Fruit fly (Drosophila melanogaster) whole organism, embryonic: ENCODE data around the gene Lmx1a.

Source experiments
- B-H1 ChIP-seq: fragments of 200-800 bp; sonication (Bioruptor generic); IDR thresholded peaks from 3 replicates; pipeline ENCODE4 v1.3.6; 2022; ENCODE audit warnings: missing biosample characterization, missing genetic modification characterization
- Bteb2 ChIP-seq: fragments of 200-800 bp; sonication (Bioruptor generic); optimal IDR thresholded peaks from 2 replicates; lab custom pipeline; 2016; ENCODE audit warnings: missing biosample characterization, missing genetic modification characterization
- CG10147 ChIP-seq: fragments of 200-800 bp; sonication (Bioruptor generic); optimal IDR thresholded peaks from 2 replicates; lab custom pipeline; 2019; ENCODE audit warnings: missing biosample characterization, mild to moderate bottlenecking, missing genetic modification characterization, moderate library complexity
- CG10267 ChIP-seq: fragments of 200-800 bp; sonication (Bioruptor generic); optimal IDR thresholded peaks from 2 replicates; lab custom pipeline; 2018; ENCODE audit warnings: missing biosample characterization, mild to moderate bottlenecking, missing genetic modification characterization, moderate library complexity
- CG10366 ChIP-seq: fragments of 200-800 bp; sonication (Bioruptor generic); IDR thresholded peaks from 2 replicates; pipeline ENCODE4 v1.3.6; 2022; ENCODE audit warnings: missing biosample characterization, missing genetic modification characterization
- CG12155 ChIP-seq: fragments of 200-800 bp; sonication (Bioruptor generic); optimal IDR thresholded peaks from 3 replicates; lab custom pipeline; 2016; ENCODE audit warnings: missing biosample characterization, missing genetic modification characterization
- CG15696 ChIP-seq: fragments of 200-800 bp; sonication (Bioruptor generic); optimal IDR thresholded peaks from 2 replicates; lab custom pipeline; 2019; ENCODE audit warnings: missing biosample characterization, mild to moderate bottlenecking, missing genetic modification characterization, moderate library complexity
- CG1603 ChIP-seq: fragments of 200-800 bp; sonication (Bioruptor generic); optimal IDR thresholded peaks from 2 replicates; lab custom pipeline; 2019; ENCODE audit warnings: missing biosample characterization, mild to moderate bottlenecking, missing genetic modification characterization, moderate library complexity
- CG17385 ChIP-seq: fragments of 200-800 bp; sonication (Bioruptor generic); optimal IDR thresholded peaks from 3 replicates; lab custom pipeline; 2018; ENCODE audit warnings: missing biosample characterization, mild to moderate bottlenecking, missing genetic modification characterization
- CG17829 ChIP-seq: fragments of 200-800 bp; optimal IDR thresholded peaks from 2 replicates; lab custom pipeline; 2019; ENCODE audit warnings: missing biosample characterization, mild to moderate bottlenecking, missing genetic modification characterization, moderate library complexity
- CG18476 ChIP-seq: fragments of 200-800 bp; sonication (Bioruptor generic); optimal IDR thresholded peaks from 2 replicates; lab custom pipeline; 2016; ENCODE audit warnings: missing biosample characterization, mild to moderate bottlenecking, missing genetic modification characterization
- CG2120 ChIP-seq: fragments of 200-800 bp; sonication (Bioruptor generic); optimal IDR thresholded peaks from 3 replicates; lab custom pipeline; 2016; ENCODE audit warnings: missing biosample characterization, missing genetic modification characterization
- CG2129 ChIP-seq: fragments of 200-800 bp; sonication (Bioruptor generic); IDR thresholded peaks from 2 replicates; pipeline ENCODE4 v1.3.6; 2022; ENCODE audit warnings: missing biosample characterization, missing genetic modification characterization; ENCODE audit not compliant: partially characterized antibody
- CG3281 ChIP-seq: fragments of 200-800 bp; sonication (Bioruptor generic); optimal IDR thresholded peaks from 3 replicates; lab custom pipeline; 2017; ENCODE audit warnings: missing biosample characterization, mild to moderate bottlenecking, missing genetic modification characterization
- CG4617 ChIP-seq: fragments of 200-800 bp; sonication (Bioruptor generic); optimal IDR thresholded peaks from 3 replicates; lab custom pipeline; 2016; ENCODE audit warnings: missing biosample characterization, missing genetic modification characterization, borderline replicate concordance
- CG6272 ChIP-seq: fragments of 200-800 bp; sonication (Bioruptor generic); IDR thresholded peaks from 2 replicates; pipeline ENCODE4 v1.3.6; 2022; ENCODE audit warnings: missing biosample characterization, missing genetic modification characterization
- CG6683 ChIP-seq: fragments of 200-800 bp; sonication (Bioruptor generic); optimal IDR thresholded peaks from 2 replicates; lab custom pipeline; 2017; ENCODE audit warnings: missing biosample characterization, mild to moderate bottlenecking, missing genetic modification characterization, missing genetic modification reagents
- CG6791 ChIP-seq: fragments of 200-800 bp; sonication (Bioruptor generic); IDR thresholded peaks from 3 replicates; pipeline ENCODE4 v1.3.6; 2022; ENCODE audit warnings: missing biosample characterization, missing genetic modification characterization; ENCODE audit not compliant: partially characterized antibody
- CG9215 ChIP-seq: fragments of 200-800 bp; sonication (Bioruptor generic); IDR thresholded peaks from 2 replicates; pipeline ENCODE4 v1.3.6; 2022; ENCODE audit warnings: missing biosample characterization, missing genetic modification characterization
- CG9609 ChIP-seq: fragments of 200-800 bp; sonication (Bioruptor generic); optimal IDR thresholded peaks from 3 replicates; lab custom pipeline; 2016; ENCODE audit warnings: missing biosample characterization, missing genetic modification characterization
- Dip3 ChIP-seq: fragments of 200-800 bp; sonication (Bioruptor generic); optimal IDR thresholded peaks from 3 replicates; lab custom pipeline; 2016; ENCODE audit warnings: missing biosample characterization, missing genetic modification characterization
- Doc3 ChIP-seq: fragments of 200-800 bp; sonication (Bioruptor generic); IDR thresholded peaks from 3 replicates; pipeline ENCODE4 v1.3.6; 2022; ENCODE audit warnings: missing biosample characterization, missing genetic modification characterization; ENCODE audit not compliant: partially characterized antibody
- Dref ChIP-seq: fragments of 200-800 bp; sonication (Bioruptor generic); IDR thresholded peaks from 2 replicates; pipeline ENCODE4 v1.3.6; 2022; ENCODE audit warnings: missing biosample characterization, missing genetic modification characterization
- Gug ChIP-seq: fragments of 200-800 bp; sonication (Bioruptor generic); IDR thresholded peaks from 4 replicates; pipeline ENCODE4 v1.3.6; 2022; ENCODE audit warnings: missing biosample characterization, missing genetic modification characterization
- HLH54F ChIP-seq: fragments of 200-800 bp; sonication (Bioruptor generic); optimal IDR thresholded peaks from 3 replicates; lab custom pipeline; 2016; ENCODE audit warnings: missing biosample characterization, missing genetic modification characterization
- Sox100B ChIP-seq: fragments of 200-800 bp; sonication (Bioruptor generic); optimal IDR thresholded peaks from 3 replicates; lab custom pipeline; 2018; ENCODE audit warnings: missing biosample characterization, mild to moderate bottlenecking, missing genetic modification characterization
- Ssrp ChIP-seq: fragments of 200-800 bp; sonication (Bioruptor generic); optimal IDR thresholded peaks from 2 replicates; lab custom pipeline; 2018; ENCODE audit warnings: missing biosample characterization, mild to moderate bottlenecking, missing genetic modification characterization, moderate library complexity
- Xbp1 ChIP-seq: fragments of 200-800 bp; sonication (Bioruptor generic); optimal IDR thresholded peaks from 3 replicates; lab custom pipeline; 2016; ENCODE audit warnings: missing biosample characterization, mild to moderate bottlenecking, missing genetic modification characterization
- abd-A ChIP-seq: fragments of 200-800 bp; sonication (Bioruptor generic); optimal IDR thresholded peaks from 3 replicates; lab custom pipeline; 2019; ENCODE audit warnings: missing biosample characterization, mild to moderate bottlenecking, missing genetic modification characterization, moderate library complexity
- ap ChIP-seq: fragments of 200-800 bp; sonication (Bioruptor generic); IDR thresholded peaks from 2 replicates; pipeline ENCODE4 v1.3.6; 2022; ENCODE audit warnings: missing biosample characterization, missing genetic modification characterization
- az2 ChIP-seq: fragments of 200-800 bp; sonication (Bioruptor generic); optimal IDR thresholded peaks from 3 replicates; lab custom pipeline; 2016; ENCODE audit warnings: missing biosample characterization, missing genetic modification characterization
- bsh ChIP-seq, 2 experiments: fragments of 200-800 bp; sonication (Bioruptor generic); optimal IDR thresholded peaks; 2 replicates each; lab custom pipeline; 2017 to 2018; ENCODE audit warnings: mild to moderate bottlenecking in 2 of 2, missing biosample characterization in 2 of 2, missing genetic modification characterization in 2 of 2, moderate library complexity in 1 of 2
- chif ChIP-seq, 2 experiments: fragments of 200-800 bp; sonication (Bioruptor generic); optimal IDR thresholded peaks; 3 replicates each; lab custom pipeline; 2016; ENCODE audit warnings: missing biosample characterization in 2 of 2, missing genetic modification characterization in 2 of 2
- crp ChIP-seq, 2 experiments: fragments of 200-800 bp; sonication (Bioruptor generic); optimal IDR thresholded peaks; 2 replicates in 1 of 2; 3 replicates in 1 of 2; lab custom pipeline; 2017; ENCODE audit warnings: missing biosample characterization in 2 of 2, missing genetic modification characterization in 2 of 2, mild to moderate bottlenecking in 1 of 2, moderate library complexity in 1 of 2
- dmrt11E ChIP-seq: fragments of 200-800 bp; sonication (Bioruptor generic); optimal IDR thresholded peaks from 3 replicates; lab custom pipeline; 2018; ENCODE audit warnings: missing biosample characterization, mild to moderate bottlenecking, missing genetic modification characterization, moderate library complexity
- hkb ChIP-seq, 2 experiments: fragments of 200-800 bp in 1 of 2; fragments of >200 bp in 1 of 2; sonication (Bioruptor generic) in 1 of 2; IDR thresholded peaks in 1 of 2; optimal IDR thresholded peaks in 1 of 2; 2 replicates each; pipeline versions ENCODE4 v1.3.6 to Lab custom; 2017 to 2022; ENCODE audit warnings: missing biosample characterization in 1 of 2, missing genetic modification characterization in 1 of 2
- ind ChIP-seq: fragments of 200-800 bp; sonication (Bioruptor generic); optimal IDR thresholded peaks from 3 replicates; lab custom pipeline; 2016; ENCODE audit warnings: missing biosample characterization, missing genetic modification characterization
- kay ChIP-seq: fragments of 200-800 bp; sonication (Bioruptor generic); optimal IDR thresholded peaks from 2 replicates; lab custom pipeline; 2016; ENCODE audit warnings: missing biosample characterization, missing genetic modification characterization
- pb ChIP-seq: fragments of 200-800 bp; sonication (Bioruptor generic); optimal IDR thresholded peaks from 3 replicates; lab custom pipeline; 2016; ENCODE audit warnings: missing biosample characterization, missing genetic modification characterization
- pho ChIP-seq: fragments of 200-800 bp; sonication (Bioruptor generic); optimal IDR thresholded peaks from 2 replicates; lab custom pipeline; 2016; ENCODE audit warnings: missing biosample characterization, missing genetic modification characterization
- ranshi ChIP-seq: fragments of 200-800 bp; sonication (Bioruptor generic); IDR thresholded peaks from 2 replicates; pipeline ENCODE4 v1.3.6; 2022; ENCODE audit warnings: missing biosample characterization, missing genetic modification characterization
- sens ChIP-seq: fragments of 200-800 bp; sonication (Bioruptor generic); peaks from one replicate; lab custom pipeline; 2016; ENCODE audit warnings: missing biosample characterization, missing genetic modification characterization
- sens-2 ChIP-seq: fragments of 200-800 bp; sonication (Bioruptor generic); IDR thresholded peaks from 2 replicates; pipeline ENCODE4 v1.3.6; 2022; ENCODE audit warnings: missing biosample characterization, missing genetic modification characterization
- sob ChIP-seq: fragments of 200-800 bp; sonication (Bioruptor generic); IDR thresholded peaks from 2 replicates; pipeline ENCODE4 v1.3.6; 2022; ENCODE audit warnings: missing biosample characterization, missing genetic modification characterization
- sug ChIP-seq: fragments of 200-800 bp; optimal IDR thresholded peaks from 2 replicates; lab custom pipeline; 2019; ENCODE audit warnings: missing biosample characterization, mild to moderate bottlenecking, missing genetic modification characterization, moderate library complexity
- trem ChIP-seq: fragments of 200-800 bp; optimal IDR thresholded peaks from 3 replicates; lab custom pipeline; 2019; ENCODE audit warnings: missing biosample characterization, mild to moderate bottlenecking, missing genetic modification characterization, moderate library complexity
- vfl ChIP-seq: fragments of 200-800 bp; sonication (Bioruptor generic); optimal IDR thresholded peaks from 2 replicates; lab custom pipeline; 2016; ENCODE audit warnings: missing biosample characterization, missing genetic modification characterization
- vnd ChIP-seq: fragments of 200-800 bp; sonication (Bioruptor generic); IDR thresholded peaks from 3 replicates; pipeline ENCODE4 v1.3.6; 2022; ENCODE audit warnings: missing biosample characterization, missing genetic modification characterization; ENCODE audit not compliant: partially characterized antibody
- zfh1 ChIP-seq: fragments of 200-800 bp; sonication (Bioruptor generic); IDR thresholded peaks from 3 replicates; pipeline ENCODE4 v1.3.6; 2022; ENCODE audit warnings: missing biosample characterization, missing genetic modification characterization

The Lmx1a gene

dm6 chr3L:12336339-12336738 lies 7.3 kb downstream of the Lmx1a start, which contains the start of gene CG10418 (continued):
- TF ChIP-seq Gug (GFP tag; lab: Robert Waterston, UW) (peak; percentile 68; the same call in 3 of the 4 replicates), Dref (GFP tag; lab: Robert Waterston, UW) (peak; percentile 68), CG4617 (GFP tag; lab: Kevin White, UChicago) (peak; percentile 21), sug (tag; lab: Kevin White, UChicago) (no peak), pb (GFP tag; lab: Kevin White, UChicago) (no peak), CG6791 (GFP tag; lab: Robert Waterston, UW) (peak; percentile 66; the same call in 2 of the 3 replicates), pho (GFP tag; lab: Kevin White, UChicago) (peak; percentile 32), CG10147 (GFP tag; lab: Kevin White, UChicago) (peak; percentile 37), sob (peak; percentile 9; the same call in 1 of the 2 replicates), CG2120 (GFP tag; lab: Kevin White, UChicago) (peak; percentile 57), CG1603 (tag; lab: Kevin White, UChicago) (peak; percentile 55), hkb (optimal IDR thresholded peaks at IDR 0.05; lab: Kevin White, UChicago) (peak; percentile 69), hkb (GFP tag; IDR thresholded peaks at IDR 0.05; lab: Robert Waterston, UW) (0 out of 2 replicates have a peak, but pooled peaks have one; percentile 16), Xbp1 (GFP tag; lab: Kevin White, UChicago) (peak; percentile 66), CG18476 (peak; percentile 1), CG9609 (GFP tag; lab: Kevin White, UChicago) (peak; percentile 14), CG17385 (no peak), ranshi (GFP tag; lab: Robert Waterston, UW) (peak; percentile 44; the same call in 1 of the 2 replicates), Dip3 (GFP tag; lab: Kevin White, UChicago) (peak; percentile 13), zfh1 (GFP tag; lab: Robert Waterston, UW) (0 out of 3 replicates have a peak, but pooled peaks have one; percentile 49), B-H1 (GFP tag; lab: Robert Waterston, UW) (no peak), CG10267 (tag; lab: Kevin White, UChicago) (peak; percentile 59), ind (GFP tag; lab: Kevin White, UChicago) (peak; percentile 65), az2 (GFP tag; lab: Kevin White, UChicago) (peak; percentile 51), vnd (GFP tag; lab: Robert Waterston, UW) (peak; percentile 69), crp (GFP tag; optimal IDR thresholded peaks at IDR 0.05; lab: Kevin White, UChicago) (peak in 1 of 2 experiments; percentile 43), CG10366 (GFP tag; lab: Robert Waterston, UW) (peak; percentile 20; the same call in 1 of the 2 replicates), Doc3 (peak; percentile 78), sens (GFP tag; lab: Kevin White, UChicago) (peak; percentile 82), dmrt11E (tag; lab: Kevin White, UChicago) (peak; percentile 56), sens-2 (GFP tag; lab: Robert Waterston, UW) (no peak), bsh (GFP tag; optimal IDR thresholded peaks at IDR 0.05; lab: Kevin White, UChicago) (peak in 1 of 2 experiments; percentile 27), CG17829 (tag; lab: Kevin White, UChicago) (peak; percentile 55), trem (peak; percentile 87), CG6272 (GFP tag; lab: Robert Waterston, UW) (peak; percentile 59), Ssrp (tag; lab: Kevin White, UChicago) (peak; percentile 50), CG2129 (GFP tag; lab: Robert Waterston, UW) (peak; percentile 76), CG3281 (GFP tag; lab: Kevin White, UChicago) (no peak), vfl (no peak), CG6683 (GFP tag; lab: Kevin White, UChicago) (no peak), ap (GFP tag; lab: Robert Waterston, UW) (peak; percentile 5; the same call in 1 of the 2 replicates), abd-A (tag; lab: Kevin White, UChicago) (peak; percentile 24), CG12155 (GFP tag; lab: Kevin White, UChicago) (peak; percentile 43), kay (GFP tag; lab: Kevin White, UChicago) (no peak), CG9215 (GFP tag; lab: Robert Waterston, UW) (peak; percentile 36; the same call in 1 of the 2 replicates), Bteb2 (GFP tag; lab: Kevin White, UChicago) (peak; percentile 26), Sox100B (GFP tag; lab: Kevin White, UChicago) (no peak), CG15696 (tag; lab: Kevin White, UChicago) (peak; percentile 48), chif (GFP tag; optimal IDR thresholded peaks at IDR 0.05; lab: Kevin White, UChicago) (peak in 1 of 2 experiments; percentile 59), HLH54F (GFP tag; lab: Kevin White, UChicago) (peak; percentile 50)
